Fruit fly (Drosophila melanogaster): ENCODE results near the gene Syx7.

Gene Syx7

DNA sequence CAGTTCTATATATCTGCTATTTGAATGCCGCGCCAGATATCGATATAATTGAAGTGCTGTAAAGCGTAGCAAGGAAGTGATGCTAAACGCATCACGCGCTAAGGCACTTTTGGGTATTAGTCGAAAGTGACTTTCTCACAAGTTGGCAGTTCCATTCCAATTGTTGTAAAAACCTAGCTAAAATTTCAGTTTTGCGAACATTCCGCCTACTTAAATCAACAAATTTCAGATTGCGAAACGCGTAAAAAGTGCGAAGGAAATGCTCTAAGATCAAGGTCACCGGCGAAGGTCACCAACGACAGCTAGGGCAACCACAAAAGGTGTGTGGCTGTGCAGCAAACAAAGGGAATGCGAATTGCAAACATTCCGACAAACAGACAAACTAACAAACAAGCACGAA, at the start of gene Syx7:
Gene Syx7 (plus strand): TSS at position 131 of the 400 bp plus-strand sequence.
- TF ChIP-seq gl (tag; optimal IDR thresholded peaks at IDR 0.05) (no peak), CG14655 (GFP tag; optimal IDR thresholded peaks at IDR 0.05) (no peak), Snoo (tag; optimal IDR thresholded peaks at IDR 0.05) (no peak), CG34367 (tag; optimal IDR thresholded peaks at IDR 0.05) (no peak), CG13204 (GFP tag; optimal IDR thresholded peaks at IDR 0.05) (no peak), CG8159 (tag; optimal IDR thresholded peaks at IDR 0.05) (no peak), rn (GFP tag; IDR thresholded peaks at IDR 0.05) (no peak), CG12605 (GFP tag; IDR thresholded peaks at IDR 0.05) (no peak), CG32121 (GFP tag; IDR thresholded peaks at IDR 0.05) (no peak), CG17806 (tag; optimal IDR thresholded peaks at IDR 0.05) (no peak), D1 (tag; optimal IDR thresholded peaks at IDR 0.05) (no peak), CG8301 (tag; optimal IDR thresholded peaks at IDR 0.05) (no peak), Ets98B (GFP tag; IDR thresholded peaks at IDR 0.05) (no peak), fd96Ca (GFP tag; IDR thresholded peaks at IDR 0.05) (no peak)

DNA sequence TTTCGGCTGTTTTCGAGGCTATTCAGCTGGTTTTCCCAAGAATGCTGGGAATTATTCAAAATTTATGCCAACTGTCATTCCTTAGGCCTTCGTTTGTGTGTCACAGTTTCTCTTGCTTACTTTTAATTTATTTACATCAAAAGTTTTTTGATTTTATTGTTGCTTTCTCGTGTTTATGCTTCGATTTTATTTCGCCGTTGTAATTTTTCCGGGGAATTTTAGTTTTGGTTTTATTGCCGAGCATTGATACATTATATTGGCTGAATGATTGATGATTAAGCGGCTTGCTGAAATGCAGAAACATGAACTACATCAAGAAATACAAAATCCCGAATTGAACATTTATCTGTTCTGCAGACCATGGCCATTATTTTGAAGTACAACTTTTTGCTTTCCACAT, 47.5 kb upstream of the Syx7 start:
- TF ChIP-seq CG15710 (tag; optimal IDR thresholded peaks at IDR 0.05) (no peak), CG9948 (tag; optimal IDR thresholded peaks at IDR 0.05) (no peak), CG14655 (GFP tag; optimal IDR thresholded peaks at IDR 0.05) (no peak), CG8159 (tag; optimal IDR thresholded peaks at IDR 0.05) (no peak), Pif1A (GFP tag; optimal IDR thresholded peaks at IDR 0.05) (no peak), D1 (tag; optimal IDR thresholded peaks at IDR 0.05) (no peak), CG32121 (GFP tag; IDR thresholded peaks at IDR 0.05) (no peak), CG17806 (tag; optimal IDR thresholded peaks at IDR 0.05) (no peak), rn (GFP tag; IDR thresholded peaks at IDR 0.05) (no peak)

DNA sequence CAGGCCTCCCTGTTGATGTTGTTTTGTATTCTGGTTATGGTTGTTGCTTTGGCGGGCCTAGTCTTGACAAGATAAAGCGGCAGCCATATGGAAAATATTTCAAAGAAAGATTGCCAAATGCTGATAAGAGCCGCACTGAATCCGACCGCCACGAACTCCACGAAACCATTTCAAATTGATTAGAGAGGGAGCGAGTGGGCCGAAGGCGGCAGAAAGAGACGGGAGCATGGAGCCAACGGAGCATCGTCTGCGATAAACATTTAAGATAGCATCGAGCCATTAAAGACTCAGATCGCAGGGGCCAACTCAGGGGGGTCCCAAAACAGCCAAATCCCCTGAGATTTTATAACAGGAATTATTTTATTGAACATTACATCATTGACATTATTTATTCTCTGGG, 45.4 kb upstream of the Syx7 start:
- TF ChIP-seq CG9948 (tag; optimal IDR thresholded peaks at IDR 0.05), result no peak
- TF ChIP-seq Snoo (tag; optimal IDR thresholded peaks at IDR 0.05), result no peak
- TF ChIP-seq CG8159 (tag; optimal IDR thresholded peaks at IDR 0.05), result no peak
- no peak for TF ChIP-seq D1 (tag; optimal IDR thresholded peaks at IDR 0.05)
- TF ChIP-seq CG8301 (tag; optimal IDR thresholded peaks at IDR 0.05), result no peak
- TF ChIP-seq CG4496 (GFP tag; IDR thresholded peaks at IDR 0.05), result no peak
- TF ChIP-seq Pif1B (GFP tag; optimal IDR thresholded peaks at IDR 0.05), result no peak
- TF ChIP-seq rn (GFP tag; IDR thresholded peaks at IDR 0.05), result no peak
- no peak for TF ChIP-seq CG17806 (tag; optimal IDR thresholded peaks at IDR 0.05)
- TF ChIP-seq Ets98B (GFP tag; IDR thresholded peaks at IDR 0.05), result no peak
- no peak for TF ChIP-seq CG14655 (GFP tag; optimal IDR thresholded peaks at IDR 0.05)
- TF ChIP-seq CG10348 (GFP tag; IDR thresholded peaks at IDR 0.05), result no peak

DNA sequence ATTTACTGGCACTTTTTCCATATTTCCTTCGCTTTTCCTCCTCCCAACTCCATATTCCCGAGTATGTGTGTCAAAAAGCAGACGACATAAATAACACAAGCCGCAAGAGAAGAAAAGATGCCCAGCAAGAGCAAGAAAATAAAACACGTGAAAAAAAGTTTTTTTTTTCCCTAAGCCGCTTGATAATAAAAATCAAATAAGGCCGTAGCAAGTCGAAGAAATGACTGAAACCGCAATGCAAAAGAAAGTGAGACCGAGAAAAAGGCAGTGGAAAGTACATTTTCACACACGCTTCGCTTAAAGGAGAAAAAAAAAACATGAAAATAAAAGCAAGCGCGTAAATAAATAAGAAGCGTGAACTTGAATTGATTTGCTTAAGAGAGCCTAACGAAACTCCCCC, 43.1 kb upstream of the Syx7 start:
- TF ChIP-seq CG9948 (tag; optimal IDR thresholded peaks at IDR 0.05) (no peak), fd96Ca (GFP tag; IDR thresholded peaks at IDR 0.05) (no peak)

DNA sequence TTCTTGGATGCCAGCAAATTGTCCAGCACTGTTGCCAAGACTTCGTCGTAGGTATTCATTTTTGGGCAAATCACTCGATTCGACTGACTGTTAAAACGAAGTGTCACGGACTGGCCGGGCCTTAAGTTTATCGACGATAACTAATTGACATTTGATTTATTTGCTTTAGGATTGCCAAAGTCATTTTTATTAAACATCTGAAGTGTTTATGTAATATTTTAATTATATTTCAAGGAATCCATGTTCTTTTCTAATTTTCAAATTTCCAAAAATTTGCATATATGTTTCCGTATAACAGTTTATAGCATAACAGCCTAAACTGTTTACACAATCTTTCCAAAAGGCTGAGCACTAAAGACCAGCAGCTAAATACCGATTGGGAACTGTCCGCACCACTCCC, 39.0 kb upstream of the Syx7 start, which contains the start of gene sa:
Gene sa (minus strand): TSS at position 101 of the 400 bp plus-strand sequence.
- no peak for TF ChIP-seq CG10348 (GFP tag; IDR thresholded peaks at IDR 0.05)
- no peak for TF ChIP-seq CG34367 (tag; optimal IDR thresholded peaks at IDR 0.05)
- TF ChIP-seq CG32121 (GFP tag; IDR thresholded peaks at IDR 0.05), result no peak
- TF ChIP-seq Pif1B (GFP tag; optimal IDR thresholded peaks at IDR 0.05), result no peak
- no peak for TF ChIP-seq CG8159 (tag; optimal IDR thresholded peaks at IDR 0.05)
- no peak for TF ChIP-seq Pif1A (GFP tag; optimal IDR thresholded peaks at IDR 0.05)
- TF ChIP-seq CG17806 (tag; optimal IDR thresholded peaks at IDR 0.05), result no peak
- no peak for TF ChIP-seq fd96Ca (GFP tag; IDR thresholded peaks at IDR 0.05)
- TF ChIP-seq CG12605 (GFP tag; IDR thresholded peaks at IDR 0.05), result no peak

DNA sequence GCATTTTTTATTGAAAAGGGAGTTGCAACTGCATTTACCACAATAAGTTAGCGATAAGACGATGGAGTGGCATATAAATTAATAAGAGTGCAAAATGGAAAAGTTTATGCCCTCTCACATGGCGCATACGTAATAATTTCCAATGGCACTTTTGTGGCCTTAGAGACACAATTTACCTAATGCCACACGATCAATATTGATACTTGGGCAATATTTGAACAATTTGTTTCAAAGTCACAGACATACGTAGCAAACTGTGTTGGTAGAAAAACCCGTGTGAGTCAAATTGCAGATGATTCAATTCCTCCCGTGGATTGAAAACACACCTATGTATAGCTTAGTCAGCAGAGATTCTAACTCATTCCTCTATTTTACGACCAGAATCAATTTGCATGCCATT, 33.5 kb upstream of the Syx7 start:
- no peak for TF ChIP-seq Pif1B (GFP tag; optimal IDR thresholded peaks at IDR 0.05)
- TF ChIP-seq EcR (GFP tag; optimal IDR thresholded peaks at IDR 0.05), result no peak
- no peak for TF ChIP-seq CG15710 (tag; optimal IDR thresholded peaks at IDR 0.05)
- no peak for TF ChIP-seq gl (tag; optimal IDR thresholded peaks at IDR 0.05)
- TF ChIP-seq CG9948 (tag; optimal IDR thresholded peaks at IDR 0.05), result no peak
- TF ChIP-seq CG34367 (tag; optimal IDR thresholded peaks at IDR 0.05), result no peak
- no peak for TF ChIP-seq CG14655 (GFP tag; optimal IDR thresholded peaks at IDR 0.05)
- TF ChIP-seq CG8159 (tag; optimal IDR thresholded peaks at IDR 0.05), result no peak
- TF ChIP-seq CG17806 (tag; optimal IDR thresholded peaks at IDR 0.05), result no peak
- TF ChIP-seq CG13204 (GFP tag; optimal IDR thresholded peaks at IDR 0.05), result no peak
- no peak for TF ChIP-seq CG8301 (tag; optimal IDR thresholded peaks at IDR 0.05)

dm6 chr3L:21414331-21414730, 31.3 kb upstream of the Syx7 start:
- TF ChIP-seq Pif1A (GFP tag; optimal IDR thresholded peaks at IDR 0.05) (peak; percentile 9), CG9948 (tag; optimal IDR thresholded peaks at IDR 0.05) (no peak)

dm6 chr3L:21416921-21417447, 28.6 kb upstream of the Syx7 start:
- TF ChIP-seq CG4496 (GFP tag; IDR thresholded peaks at IDR 0.05), result no peak
- TF ChIP-seq CG13204 (GFP tag; optimal IDR thresholded peaks at IDR 0.05), result no peak
- no peak for TF ChIP-seq CG9948 (tag; optimal IDR thresholded peaks at IDR 0.05)
- no peak for TF ChIP-seq CG14655 (GFP tag; optimal IDR thresholded peaks at IDR 0.05)
- TF ChIP-seq CG32121 (GFP tag; IDR thresholded peaks at IDR 0.05), result no peak
- no peak for TF ChIP-seq CG12605 (GFP tag; IDR thresholded peaks at IDR 0.05)
- TF ChIP-seq CG8159 (tag; optimal IDR thresholded peaks at IDR 0.05), result no peak
- TF ChIP-seq rn (GFP tag; IDR thresholded peaks at IDR 0.05), result no peak
- TF ChIP-seq EcR (GFP tag; optimal IDR thresholded peaks at IDR 0.05), result no peak
- no peak for TF ChIP-seq gl (tag; optimal IDR thresholded peaks at IDR 0.05)
- no peak for TF ChIP-seq Pif1B (GFP tag; optimal IDR thresholded peaks at IDR 0.05)

Data from whole organism, pupa.